Worm (Caenorhabditis elegans) whole organism, L4 larva: ENCODE measurements around the gene gst-35.

Experiments used
- T26A8.4 ChIP-seq: fragments of 200-800 bp; sonication (Bioruptor generic); IDR thresholded peaks from 2 replicates; pipeline ENCODE4 v1.3.6; 2022; ENCODE audit warnings: missing genetic modification characterization, missing compliant biosample characterization
- ZK337.2 ChIP-seq: fragments of 200-800 bp; sonication (Bioruptor generic); IDR thresholded peaks from 2 replicates; pipeline ENCODE4 v1.3.6; 2022; ENCODE audit warnings: missing genetic modification reagents, missing genetic modification characterization, missing compliant biosample characterization
- ZK546.5 ChIP-seq, 2 experiments: sonication (generic microtip); optimal IDR thresholded peaks; 2 replicates each; lab custom pipeline; 2017; ENCODE audit warnings: missing biosample characterization in 2 of 2, missing genetic modification characterization in 2 of 2
- aly-2 ChIP-seq: sonication (generic microtip); optimal IDR thresholded peaks from 2 replicates; lab custom pipeline; 2018; ENCODE audit warnings: missing biosample characterization, missing genetic modification characterization
- ceh-82 ChIP-seq: sonication (generic microtip); optimal IDR thresholded peaks from 2 replicates; lab custom pipeline; 2017; ENCODE audit warnings: missing biosample characterization, missing genetic modification characterization
- fkh-10 ChIP-seq: fragments of 150-350 bp; optimal IDR thresholded peaks from 2 replicates; lab custom pipeline; 2014; ENCODE audit warnings: missing biosample characterization, missing genetic modification reagents, missing genetic modification characterization
- lin-15B ChIP-seq: fragments of 150-350 bp; sonication (generic microtip); optimal IDR thresholded peaks from 3 replicates; lab custom pipeline; 2014; ENCODE audit warnings: missing biosample characterization, missing genetic modification characterization
- mep-1 ChIP-seq: fragments of 150-350 bp; sonication (generic microtip); optimal IDR thresholded peaks from 3 replicates; lab custom pipeline; 2014; ENCODE audit warnings: missing biosample characterization, missing genetic modification characterization
- nhr-77 ChIP-seq: fragments of 150-350 bp; optimal IDR thresholded peaks from 2 replicates; lab custom pipeline; 2014; ENCODE audit warnings: missing biosample characterization, missing genetic modification characterization
- pha-4 ChIP-seq, 2 experiments: fragments of 150-350 bp in 1 of 2; fragments of 200-800 bp in 1 of 2; sonication (Bioruptor generic) in 1 of 2; IDR thresholded peaks in 1 of 2; optimal IDR thresholded peaks in 1 of 2; 2 replicates each; pipeline versions ENCODE4 v1.3.6 to Lab custom; 2014 to 2022; ENCODE audit warnings: missing genetic modification characterization in 2 of 2, missing genetic modification reagents in 2 of 2, missing biosample characterization in 1 of 2, missing compliant biosample characterization in 1 of 2
- pqm-1 ChIP-seq: sonication (generic microtip); optimal IDR thresholded peaks from 2 replicates; lab custom pipeline; 2017; ENCODE audit warnings: missing biosample characterization, missing genetic modification characterization
- unc-62 ChIP-seq, 3 experiments: fragments of 150-350 bp in 1 of 3; sonication (generic microtip); optimal IDR thresholded peaks in 2 of 3; peaks in 1 of 3; 1 replicate in 1 of 3; 2 replicates in 2 of 3; lab custom pipeline; 2014 to 2017; ENCODE audit warnings: missing biosample characterization in 3 of 3, missing genetic modification characterization in 3 of 3, missing genetic modification reagents in 3 of 3, missing genotype in 1 of 3
- zag-1 ChIP-seq: fragments of 150-350 bp; optimal IDR thresholded peaks from 2 replicates; lab custom pipeline; 2014; ENCODE audit warnings: missing biosample characterization, missing genetic modification characterization

ce11 chrII:15190971-15191370, 5.8 kb upstream of the gst-35 start:
- TF ChIP-seq ceh-82 (tag; lab: Kevin White, UChicago) (no peak), fkh-10 (GFP tag; lab: Kevin White, UChicago) (no peak), aly-2 (no peak), ZK337.2 (GFP tag; lab: Robert Waterston, UW) (no peak), pha-4 (GFP tag; IDR thresholded peaks at IDR 0.05; lab: Robert Waterston, UW) (no peak), pha-4 (tag; optimal IDR thresholded peaks at IDR 0.05; lab: Kevin White, UChicago) (no peak), lin-15B (tag; lab: Kevin White, UChicago) (no peak), mep-1 (no peak), zag-1 (tag; lab: Kevin White, UChicago) (no peak), T26A8.4 (no peak), unc-62 (GFP tag; optimal IDR thresholded peaks at IDR 0.05 in 1 of 2; lab: Kevin White, UChicago) (no peak), unc-62 (tag; optimal IDR thresholded peaks at IDR 0.05; lab: Kevin White, UChicago) (no peak), pqm-1 (tag; lab: Kevin White, UChicago) (peak; percentile 25), ZK546.5 (tag; optimal IDR thresholded peaks at IDR 0.05; lab: Kevin White, UChicago) (no peak), nhr-77 (tag; lab: Kevin White, UChicago) (no peak)
